Worm (Caenorhabditis elegans) whole organism, L4/young adult: Measurements from ENCODE around the gene F54D12.1.

ENCODE experiments used
- W03F9.2 ChIP-seq: fragments of 150-350 bp; optimal IDR thresholded peaks from 2 replicates; lab custom pipeline; 2014; ENCODE audit warnings: missing biosample characterization, missing genetic modification characterization
- dao-5 ChIP-seq: sonication (generic microtip); optimal IDR thresholded peaks from 2 replicates; lab custom pipeline; 2016; ENCODE audit warnings: missing genotype, missing genetic modification characterization, moderate library complexity, missing compliant biosample characterization
- him-1 ChIP-seq: sonication (generic microtip); optimal IDR thresholded peaks from 2 replicates; lab custom pipeline; 2016; ENCODE audit warnings: missing genotype, missing genetic modification reagents, missing genetic modification characterization, missing compliant biosample characterization

DNA sequence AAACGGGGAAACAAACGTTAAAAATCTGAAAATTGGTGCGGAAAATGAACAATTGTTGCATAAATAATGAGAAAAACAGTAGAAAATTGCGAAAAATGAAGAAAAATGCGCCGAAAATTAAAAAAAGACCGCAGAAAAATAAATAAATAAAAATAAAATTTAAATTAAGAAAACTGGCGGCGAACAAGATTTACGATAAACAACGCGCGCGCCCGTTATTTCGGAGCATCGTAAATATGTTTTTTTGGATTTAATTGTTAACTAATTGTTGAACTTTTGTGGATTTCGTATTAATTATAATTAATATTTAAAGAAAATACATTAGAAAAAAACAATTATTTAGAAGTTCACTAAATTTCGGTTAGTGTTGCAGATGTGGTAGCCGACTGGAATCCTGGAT is 23.4 kb upstream of the F54D12.1 start:
- TF ChIP-seq W03F9.2 (no peak), him-1 (tag; lab: Kevin White, UChicago) (no peak), dao-5 (tag; lab: Kevin White, UChicago) (no peak)
